Worm (Caenorhabditis elegans): ENCODE results near the gene ZK84.5.

The ZK84.5 gene

DNA sequence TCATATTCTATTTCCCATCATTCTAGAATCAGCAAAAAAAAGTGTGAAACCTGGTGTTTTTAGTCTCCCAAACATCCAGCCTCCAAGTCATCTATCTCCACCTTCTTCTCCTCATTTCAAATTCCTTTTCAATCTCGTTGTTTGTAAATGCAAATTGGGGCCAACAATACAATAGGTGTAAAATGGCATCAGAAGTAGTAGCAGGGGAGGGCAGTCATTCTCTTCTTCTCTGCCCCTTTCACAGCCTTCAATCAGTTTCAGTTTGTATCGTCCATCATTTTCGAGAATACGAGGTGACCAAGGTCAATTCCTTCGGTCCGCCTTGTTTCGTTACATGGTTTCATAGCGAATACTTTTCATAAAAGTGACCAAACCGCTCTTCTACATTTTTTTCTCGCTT, 47.0 kb downstream of the ZK84.5 start, which contains the start of gene B0034.4 (continued):
- TF ChIP-seq F57A8.1 (GFP tag; optimal IDR thresholded peaks at IDR 0.05) = no peak
- no peak for TF ChIP-seq F23B12.7 (tag; optimal IDR thresholded peaks at IDR 0.05; ENCODE audit: insufficient read depth)

DNA sequence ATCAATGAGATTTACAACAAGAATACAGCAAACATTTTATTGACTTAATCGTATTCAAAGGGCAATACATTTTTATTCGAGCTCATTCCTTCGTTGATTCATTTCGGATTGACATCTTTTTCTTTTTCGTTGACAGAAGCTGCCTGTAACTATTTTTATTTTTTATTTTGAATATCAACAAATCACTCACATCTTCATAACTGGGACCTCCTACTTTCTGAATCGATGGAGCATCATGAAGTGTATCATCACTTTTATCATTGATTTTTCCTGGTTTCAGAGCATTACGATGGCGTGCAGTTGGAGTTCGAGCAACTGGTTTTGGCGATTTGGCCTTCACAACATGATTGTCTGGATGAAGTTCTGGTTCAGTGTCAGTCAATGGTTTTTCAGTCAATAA, 48.3 kb downstream of the ZK84.5 start, which contains the start of gene B0034.1:
Gene B0034.1, plus strand, starts transcription at position 301 of the 400 bp plus-strand sequence.
- no peak for TF ChIP-seq F55B11.4 (tag; optimal IDR thresholded peaks at IDR 0.05; ENCODE audit: borderline replicate concordance, insufficient read depth)
- TF ChIP-seq madf-8 (GFP tag; conservative IDR thresholded peaks at IDR 0.05) = no peak
- TF ChIP-seq B0261.1 (tag; optimal IDR thresholded peaks at IDR 0.05) = no peak
- no peak for TF ChIP-seq nhr-80 (tag; optimal IDR thresholded peaks at IDR 0.05)
- no peak for TF ChIP-seq Y95B8A.8 (GFP tag; IDR thresholded peaks at IDR 0.05)
- TF ChIP-seq hsf-1 (GFP tag; IDR thresholded peaks at IDR 0.05) = no peak
- no peak for TF ChIP-seq B0336.3 (GFP tag; IDR thresholded peaks at IDR 0.05)
- TF ChIP-seq F37B4.10 (GFP tag; IDR thresholded peaks at IDR 0.05) = no peak
- TF ChIP-seq rec-8 (tag; optimal IDR thresholded peaks at IDR 0.05) = no peak
- TF ChIP-seq athp-1 (tag; optimal IDR thresholded peaks at IDR 0.05) = no peak
- TF ChIP-seq ccch-3 (GFP tag; optimal IDR thresholded peaks at IDR 0.05) = no peak
- TF ChIP-seq let-526 (GFP tag; IDR thresholded peaks at IDR 0.05) = no peak

DNA sequence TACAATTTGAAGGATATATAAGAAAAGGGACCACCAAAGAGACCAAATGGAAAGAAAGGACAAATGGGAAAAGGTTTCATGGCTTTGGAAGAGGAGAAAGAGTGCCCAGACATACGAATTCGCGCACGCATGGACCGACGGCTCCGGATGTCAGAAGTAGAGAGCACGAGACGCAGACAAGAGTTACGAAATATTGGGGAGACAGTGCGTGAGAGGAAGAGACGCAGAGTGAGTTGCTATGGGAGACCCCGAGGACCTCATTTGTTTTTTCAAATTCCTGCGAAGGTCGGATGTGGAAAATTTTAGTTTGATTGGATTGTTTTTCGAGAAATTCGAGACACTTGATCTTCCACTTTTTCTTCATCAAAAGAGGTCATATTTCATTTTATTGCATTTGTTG, 49.7 kb downstream of the ZK84.5 start:
- no peak for TF ChIP-seq efl-1 (GFP tag; optimal IDR thresholded peaks at IDR 0.05)
- TF ChIP-seq cebp-1 (GFP tag; IDR thresholded peaks at IDR 0.05) = peak; percentile 73
- TF ChIP-seq cebp-1 (tag; optimal IDR thresholded peaks at IDR 0.05) = no peak
- peak; percentile 80 for TF ChIP-seq hmg-1.2 (GFP tag; IDR thresholded peaks at IDR 0.05)
- TF ChIP-seq nhr-179 (tag; optimal IDR thresholded peaks at IDR 0.05) = no peak
- no peak for TF ChIP-seq ceh-27 (GFP tag; optimal IDR thresholded peaks at IDR 0.05)

Data from whole organism, young adult.